Fruit fly (Drosophila melanogaster) whole organism, embryonic: ENCODE results near the gene Vps2.
A peak's percentile ranks its signal among the peaks of the same experiment; 100 is the strongest.

ENCODE experiments used
- Antp ChIP-seq: fragments of 200-800 bp; sonication (Bioruptor generic); optimal IDR thresholded peaks from 3 replicates; lab custom pipeline; 2016; ENCODE audit warnings: missing biosample characterization, missing genetic modification characterization
- Awh ChIP-seq: fragments of 200-800 bp; sonication (Bioruptor generic); IDR thresholded peaks from 2 replicates; pipeline ENCODE4, ENCODE4 v1.3.6; 2022; ENCODE audit warnings: missing biosample characterization, missing genetic modification characterization
- CG10321 ChIP-seq: fragments of 200-800 bp; sonication (Bioruptor generic); IDR thresholded peaks from 2 replicates; pipeline ENCODE4 v1.3.6; 2022; ENCODE audit warnings: missing biosample characterization, missing genetic modification characterization
- CG11696 ChIP-seq: fragments of 200-800 bp; sonication (Bioruptor generic); IDR thresholded peaks from 2 replicates; pipeline ENCODE4 v1.3.6; 2022; ENCODE audit warnings: missing biosample characterization, missing genetic modification characterization
- CG12299 ChIP-seq: fragments of 200-800 bp; sonication (Bioruptor generic); optimal IDR thresholded peaks from 2 replicates; lab custom pipeline; 2018; ENCODE audit warnings: missing biosample characterization, mild to moderate bottlenecking, missing genetic modification characterization
- CG15073 ChIP-seq: fragments of 200-800 bp; sonication (Bioruptor generic); optimal IDR thresholded peaks from 2 replicates; lab custom pipeline; 2016; ENCODE audit warnings: missing biosample characterization, missing genetic modification characterization
- CG1603 ChIP-seq: fragments of 200-800 bp; sonication (Bioruptor generic); optimal IDR thresholded peaks from 2 replicates; lab custom pipeline; 2019; ENCODE audit warnings: missing biosample characterization, mild to moderate bottlenecking, missing genetic modification characterization, moderate library complexity
- CG17361 ChIP-seq: fragments of 200-800 bp; sonication (Bioruptor generic); IDR thresholded peaks from 3 replicates; pipeline ENCODE4 v1.3.6; 2022; ENCODE audit warnings: missing biosample characterization, missing genetic modification characterization
- CG17802 ChIP-seq: fragments of 200-800 bp; sonication (Bioruptor generic); optimal IDR thresholded peaks from 2 replicates; lab custom pipeline; 2018; ENCODE audit warnings: missing biosample characterization, mild to moderate bottlenecking, missing genetic modification characterization, moderate library complexity
- CG17829 ChIP-seq: fragments of 200-800 bp; optimal IDR thresholded peaks from 2 replicates; lab custom pipeline; 2019; ENCODE audit warnings: missing biosample characterization, mild to moderate bottlenecking, missing genetic modification characterization, moderate library complexity
- CG17912 ChIP-seq: fragments of 200-800 bp; sonication (Bioruptor generic); optimal IDR thresholded peaks from 2 replicates; lab custom pipeline; 2018; ENCODE audit warnings: missing biosample characterization, mild to moderate bottlenecking, missing genetic modification characterization
- CG1832 ChIP-seq: fragments of 200-800 bp; sonication (Bioruptor generic); optimal IDR thresholded peaks from 2 replicates; lab custom pipeline; 2017; ENCODE audit warnings: missing biosample characterization, mild to moderate bottlenecking, missing genetic modification characterization, inconsistent platforms
- CG2120 ChIP-seq: fragments of 200-800 bp; sonication (Bioruptor generic); optimal IDR thresholded peaks from 3 replicates; lab custom pipeline; 2016; ENCODE audit warnings: missing biosample characterization, missing genetic modification characterization
- CG2678 ChIP-seq: fragments of 200-800 bp; sonication (Bioruptor generic); optimal IDR thresholded peaks from 3 replicates; lab custom pipeline; 2019; ENCODE audit warnings: missing biosample characterization, mild to moderate bottlenecking, missing genetic modification characterization, moderate library complexity
- CG30431 ChIP-seq: fragments of 200-800 bp; sonication (Bioruptor generic); optimal IDR thresholded peaks from 2 replicates; lab custom pipeline; 2017; ENCODE audit warnings: missing biosample characterization, missing genetic modification characterization
- CG3726 ChIP-seq: fragments of 200-800 bp; sonication (Bioruptor generic); IDR thresholded peaks from 3 replicates; pipeline ENCODE4, ENCODE4 v1.3.6; 2022; ENCODE audit warnings: missing biosample characterization, missing genetic modification characterization
- CG3838 ChIP-seq: fragments of 200-800 bp; sonication (Bioruptor generic); optimal IDR thresholded peaks from 3 replicates; lab custom pipeline; 2016; ENCODE audit warnings: missing biosample characterization, missing genetic modification characterization
- CG3995 ChIP-seq: fragments of 200-800 bp; sonication (Bioruptor generic); optimal IDR thresholded peaks from 3 replicates; lab custom pipeline; 2016; ENCODE audit warnings: missing biosample characterization, missing genetic modification characterization
- CG4424 ChIP-seq: fragments of 200-800 bp; sonication (Bioruptor generic); optimal IDR thresholded peaks from 3 replicates; lab custom pipeline; 2016; ENCODE audit warnings: missing biosample characterization, missing genetic modification characterization
- CG6689 ChIP-seq: fragments of 200-800 bp; sonication (Bioruptor generic); IDR thresholded peaks from 2 replicates; pipeline ENCODE4 v1.3.6; 2022; ENCODE audit warnings: missing biosample characterization, missing genetic modification characterization
- CG7556 ChIP-seq: fragments of 200-800 bp; sonication (Bioruptor generic); optimal IDR thresholded peaks from 2 replicates; lab custom pipeline; 2017; ENCODE audit warnings: missing biosample characterization, mild to moderate bottlenecking, missing genetic modification characterization
- CG7745 ChIP-seq: fragments of 200-800 bp; sonication (Bioruptor generic); optimal IDR thresholded peaks from 2 replicates; lab custom pipeline; 2018; ENCODE audit warnings: missing biosample characterization, mild to moderate bottlenecking, missing genetic modification characterization, moderate library complexity
- CG9817 ChIP-seq: fragments of 200-800 bp; sonication (Bioruptor generic); optimal IDR thresholded peaks from 2 replicates; lab custom pipeline; 2018; ENCODE audit warnings: missing biosample characterization, mild to moderate bottlenecking, missing genetic modification characterization, moderate library complexity
- CG9876 ChIP-seq: fragments of 200-800 bp; sonication (Bioruptor generic); optimal IDR thresholded peaks from 2 replicates; lab custom pipeline; 2016; ENCODE audit warnings: missing biosample characterization, missing genetic modification characterization
- Dfd ChIP-seq, 2 experiments: fragments of >200 bp; optimal IDR thresholded peaks; 2 replicates each; lab custom pipeline; 2017; ENCODE audit warnings: missing biosample characterization in 2 of 2, missing genetic modification characterization in 2 of 2
- Dip3 ChIP-seq: fragments of 200-800 bp; sonication (Bioruptor generic); optimal IDR thresholded peaks from 3 replicates; lab custom pipeline; 2016; ENCODE audit warnings: missing biosample characterization, missing genetic modification characterization
- Dref ChIP-seq: fragments of 200-800 bp; sonication (Bioruptor generic); IDR thresholded peaks from 2 replicates; pipeline ENCODE4 v1.3.6; 2022; ENCODE audit warnings: missing biosample characterization, missing genetic modification characterization
- Fer3 ChIP-seq: fragments of 200-800 bp; sonication (Bioruptor generic); optimal IDR thresholded peaks from 2 replicates; lab custom pipeline; 2018; ENCODE audit warnings: missing biosample characterization, mild to moderate bottlenecking, missing genetic modification characterization, moderate library complexity
- HmgD ChIP-seq: fragments of 200-800 bp; sonication (Bioruptor generic); optimal IDR thresholded peaks from 3 replicates; lab custom pipeline; 2016; ENCODE audit warnings: missing biosample characterization, missing genetic modification characterization
- Nf-YC ChIP-seq: fragments of 200-800 bp; optimal IDR thresholded peaks from 3 replicates; lab custom pipeline; 2019; ENCODE audit warnings: missing biosample characterization, mild to moderate bottlenecking, missing genetic modification characterization, moderate library complexity
- Poxn ChIP-seq: fragments of 200-800 bp; sonication (Bioruptor generic); IDR thresholded peaks from 2 replicates; pipeline ENCODE4 v1.3.6; 2022; ENCODE audit warnings: missing biosample characterization, missing genetic modification characterization
- Sry-δ ChIP-seq: fragments of 200-800 bp; sonication (Bioruptor generic); optimal IDR thresholded peaks from 2 replicates; lab custom pipeline; 2016; ENCODE audit warnings: missing biosample characterization, missing genetic modification characterization
- Usf ChIP-seq: fragments of 200-800 bp; sonication (Bioruptor generic); optimal IDR thresholded peaks from 2 replicates; lab custom pipeline; 2017; ENCODE audit warnings: missing genotype, missing biosample characterization, missing genetic modification characterization
- bab2 ChIP-seq: fragments of 200-800 bp; sonication (Bioruptor generic); optimal IDR thresholded peaks from 2 replicates; lab custom pipeline; 2016; ENCODE audit warnings: missing biosample characterization, missing genetic modification characterization
- bsh ChIP-seq, 2 experiments: fragments of 200-800 bp; sonication (Bioruptor generic); optimal IDR thresholded peaks; 2 replicates each; lab custom pipeline; 2017 to 2018; ENCODE audit warnings: mild to moderate bottlenecking in 2 of 2, missing biosample characterization in 2 of 2, missing genetic modification characterization in 2 of 2, moderate library complexity in 1 of 2
- ci ChIP-seq: fragments of 200-800 bp; sonication (Bioruptor generic); IDR thresholded peaks from 3 replicates; pipeline ENCODE4 v1.3.6; 2022; ENCODE audit warnings: missing biosample characterization, missing genetic modification characterization
- cwo ChIP-seq: fragments of 200-800 bp; sonication (Bioruptor generic); optimal IDR thresholded peaks from 3 replicates; lab custom pipeline; 2017; ENCODE audit warnings: missing biosample characterization, missing genetic modification characterization, mild to moderate bottlenecking, moderate library complexity, missing genetic modification reagents
- ewg ChIP-seq: fragments of 200-800 bp; sonication (Bioruptor generic); optimal IDR thresholded peaks from 3 replicates; lab custom pipeline; 2017; ENCODE audit warnings: mild to moderate bottlenecking, missing biosample characterization, missing genetic modification reagents, missing genetic modification characterization
- ham ChIP-seq: fragments of 200-800 bp; sonication (Bioruptor generic); IDR thresholded peaks from 2 replicates; pipeline ENCODE4 v1.3.6; 2022; ENCODE audit warnings: missing biosample characterization, missing genetic modification characterization
- hkb ChIP-seq, 2 experiments: fragments of 200-800 bp in 1 of 2; fragments of >200 bp in 1 of 2; sonication (Bioruptor generic) in 1 of 2; IDR thresholded peaks in 1 of 2; optimal IDR thresholded peaks in 1 of 2; 2 replicates each; pipeline versions ENCODE4 v1.3.6 to Lab custom; 2017 to 2022; ENCODE audit warnings: missing biosample characterization in 1 of 2, missing genetic modification characterization in 1 of 2
- klu ChIP-seq: fragments of 200-800 bp; sonication (Bioruptor generic); IDR thresholded peaks from 2 replicates; pipeline ENCODE4 v1.3.6; 2022; ENCODE audit warnings: missing biosample characterization, missing genetic modification characterization
- run ChIP-seq: fragments of 200-800 bp; sonication (Bioruptor generic); optimal IDR thresholded peaks from 3 replicates; lab custom pipeline; 2018; ENCODE audit warnings: missing biosample characterization, mild to moderate bottlenecking, missing genetic modification characterization
- schlank ChIP-seq: fragments of 200-800 bp; sonication (Bioruptor generic); optimal IDR thresholded peaks from 2 replicates; lab custom pipeline; 2018; ENCODE audit warnings: missing biosample characterization, mild to moderate bottlenecking, missing genetic modification characterization
- sd ChIP-seq: fragments of 200-800 bp; sonication (Bioruptor generic); optimal IDR thresholded peaks from 3 replicates; lab custom pipeline; 2018; ENCODE audit warnings: missing biosample characterization, mild to moderate bottlenecking, missing genetic modification characterization, moderate library complexity
- sna ChIP-seq: fragments of 200-800 bp; sonication (Bioruptor generic); IDR thresholded peaks from 2 replicates; pipeline ENCODE4 v1.3.6; 2022; ENCODE audit warnings: missing biosample characterization, missing genetic modification characterization; ENCODE audit not compliant: partially characterized antibody
- ssp ChIP-seq: fragments of 200-800 bp; sonication (Bioruptor generic); IDR thresholded peaks from 2 replicates; pipeline ENCODE4 v1.3.6; 2022; ENCODE audit warnings: missing biosample characterization, missing genetic modification characterization
- tin ChIP-seq: fragments of 200-800 bp; sonication (Bioruptor generic); optimal IDR thresholded peaks from 3 replicates; lab custom pipeline; 2016; ENCODE audit warnings: missing biosample characterization, missing genetic modification characterization
- vvl ChIP-seq: fragments of 200-800 bp; sonication (Bioruptor generic); IDR thresholded peaks from 2 replicates; pipeline ENCODE4 v1.3.6; 2022; ENCODE audit warnings: missing biosample characterization, missing genetic modification characterization
- wor ChIP-seq: fragments of 200-800 bp; sonication (Bioruptor generic); IDR thresholded peaks from 2 replicates; pipeline ENCODE4 v1.3.6; 2022; ENCODE audit warnings: missing biosample characterization, missing genetic modification characterization

Gene Vps2

DNA sequence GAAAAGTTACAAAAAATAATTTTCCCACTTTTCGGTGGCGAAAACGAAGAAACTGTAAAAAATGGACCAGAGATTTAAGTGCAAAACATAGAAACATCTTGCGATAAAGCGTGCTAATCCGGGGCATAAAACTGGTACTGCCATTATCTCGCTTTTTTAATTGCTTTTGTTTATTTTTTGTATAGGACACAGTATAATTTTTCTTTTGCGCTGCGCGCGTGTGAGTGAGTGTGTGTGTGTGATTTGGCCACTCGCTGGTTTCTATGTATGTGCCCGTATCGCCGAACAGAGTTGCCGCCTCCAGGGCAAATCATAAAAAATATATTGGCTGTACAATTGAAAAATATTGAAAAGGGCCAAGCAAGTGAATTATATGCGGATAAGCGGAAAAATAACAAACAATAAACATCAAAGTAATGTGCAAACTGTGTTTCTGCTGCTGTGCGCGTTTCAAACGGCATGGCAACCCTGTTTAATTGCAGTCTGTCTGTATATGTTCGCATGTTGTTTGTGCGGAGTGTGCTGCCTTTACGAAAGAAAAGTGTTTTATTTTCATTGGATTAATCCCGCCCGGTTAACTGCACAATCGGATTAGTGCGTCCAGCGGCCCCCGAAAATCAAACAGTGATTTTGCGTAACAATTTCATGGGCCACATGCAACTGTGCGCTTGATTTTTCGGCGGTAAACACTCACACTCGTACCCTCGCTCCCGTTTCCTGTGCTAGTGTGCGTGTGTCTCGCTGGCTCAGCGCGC is 10.3 kb upstream of the Vps2 start (continued):
- TF ChIP-seq CG30431 (GFP tag; lab: Kevin White, UChicago), result peak; percentile 96
- TF ChIP-seq CG11696 (GFP tag; lab: Robert Waterston, UW), result peak; percentile 90
- TF ChIP-seq CG4424, result peak; percentile 97
- peak; percentile 82 for TF ChIP-seq CG10321 (GFP tag; lab: Robert Waterston, UW)
- TF ChIP-seq Sry-δ (GFP tag; lab: Kevin White, UChicago), result peak; percentile 66
- peak; percentile 96 for TF ChIP-seq CG3726 (GFP tag; lab: Robert Waterston, UW)
- TF ChIP-seq Nf-YC (tag; lab: Kevin White, UChicago), result peak; percentile 76
- TF ChIP-seq CG3838, result peak; percentile 91
- TF ChIP-seq Fer3 (tag; lab: Kevin White, UChicago), result peak; percentile 95
- TF ChIP-seq CG17912 (GFP tag; lab: Kevin White, UChicago), result peak; percentile 71
- TF ChIP-seq vvl (GFP tag; lab: Robert Waterston, UW), result peak; percentile 99
- TF ChIP-seq run (tag; lab: Kevin White, UChicago), result peak; percentile 83
- TF ChIP-seq Dref (GFP tag; lab: Robert Waterston, UW), result 0 out of 2 replicates have a peak, but pooled peaks have one; percentile 35
- peak; percentile 98 for TF ChIP-seq Antp (GFP tag; lab: Kevin White, UChicago)
- TF ChIP-seq ham (GFP tag; lab: Robert Waterston, UW), result peak; percentile 89
- peak; percentile 89 for TF ChIP-seq CG17802 (tag; lab: Kevin White, UChicago)
- TF ChIP-seq Usf (GFP tag; lab: Kevin White, UChicago), result peak; percentile 88
- peak; percentile 98 for TF ChIP-seq bab2
- TF ChIP-seq Poxn (GFP tag; lab: Robert Waterston, UW), result peak; percentile 90
- TF ChIP-seq CG7556 (GFP tag; lab: Kevin White, UChicago), result peak; percentile 95
- TF ChIP-seq CG6689 (GFP tag; lab: Robert Waterston, UW), result peak; percentile 96
- peak in 1 of 2 experiments; percentile 13 for TF ChIP-seq Dfd (GFP tag; optimal IDR thresholded peaks at IDR 0.05; lab: Kevin White, UChicago)
- peak; percentile 92 for TF ChIP-seq klu (GFP tag; lab: Robert Waterston, UW)
- peak; percentile 95 for TF ChIP-seq wor (GFP tag; lab: Robert Waterston, UW)
- peak; percentile 93 for TF ChIP-seq ewg
- peak; percentile 77 for TF ChIP-seq CG12299 (tag; lab: Kevin White, UChicago)
- TF ChIP-seq schlank (tag; lab: Kevin White, UChicago), result peak; percentile 93
- peak; percentile 98 for TF ChIP-seq CG2120 (GFP tag; lab: Kevin White, UChicago)
- TF ChIP-seq CG9876 (GFP tag; lab: Kevin White, UChicago), result peak; percentile 94
- peak; percentile 89 for TF ChIP-seq ssp
- peak; percentile 76 for TF ChIP-seq sd (tag; lab: Kevin White, UChicago)
- peak; percentile 83 for TF ChIP-seq CG15073 (GFP tag; lab: Kevin White, UChicago)
- peak; percentile 82 to 98 for TF ChIP-seq bsh (GFP tag; optimal IDR thresholded peaks at IDR 0.05; lab: Kevin White, UChicago)
- no peak for TF ChIP-seq hkb (optimal IDR thresholded peaks at IDR 0.05; lab: Kevin White, UChicago)
- peak; percentile 98 for TF ChIP-seq hkb (GFP tag; IDR thresholded peaks at IDR 0.05; lab: Robert Waterston, UW)
- TF ChIP-seq CG7745 (tag; lab: Kevin White, UChicago), result peak; percentile 34
- peak; percentile 98 for TF ChIP-seq CG1603 (tag; lab: Kevin White, UChicago)
- peak; percentile 97 for TF ChIP-seq tin (GFP tag; lab: Kevin White, UChicago)
- TF ChIP-seq CG2678 (tag; lab: Kevin White, UChicago), result peak; percentile 96
- peak; percentile 83 for TF ChIP-seq CG3995 (GFP tag; lab: Kevin White, UChicago)
- peak; percentile 97 for TF ChIP-seq CG17361 (GFP tag; lab: Robert Waterston, UW)
- TF ChIP-seq ci, result peak; percentile 98
- TF ChIP-seq CG1832 (GFP tag; lab: Kevin White, UChicago), result no peak
- peak; percentile 96 for TF ChIP-seq Awh (GFP tag; lab: Robert Waterston, UW)
- peak; percentile 94 for TF ChIP-seq cwo
- TF ChIP-seq sna (GFP tag; lab: Robert Waterston, UW), result no peak
- TF ChIP-seq HmgD (GFP tag; lab: Kevin White, UChicago), result peak; percentile 96
- peak; percentile 97 for TF ChIP-seq Dip3
- TF ChIP-seq CG9817 (tag; lab: Kevin White, UChicago), result peak; percentile 93
- peak; percentile 93 for TF ChIP-seq CG17829 (tag; lab: Kevin White, UChicago)
